Worm (Caenorhabditis elegans) whole organism, L3 larva: ENCODE data around the gene srbc-45.

Experiments
- elt-2 ChIP-seq: sonication (generic microtip); optimal IDR thresholded peaks from 2 replicates; lab custom pipeline; 2016; ENCODE audit warnings: missing genetic modification reagents, mild to moderate bottlenecking, missing genetic modification characterization, missing compliant biosample characterization
- fkh-10 ChIP-seq: sonication (generic microtip); optimal IDR thresholded peaks from 2 replicates; lab custom pipeline; 2017; ENCODE audit warnings: missing biosample characterization, missing genetic modification reagents, missing genetic modification characterization
- nhr-11 ChIP-seq: fragments of 150-350 bp; optimal IDR thresholded peaks from 2 replicates; lab custom pipeline; 2014; ENCODE audit warnings: missing biosample characterization, missing genetic modification characterization
- nhr-77 ChIP-seq: fragments of 150-350 bp; optimal IDR thresholded peaks from 2 replicates; lab custom pipeline; 2014; ENCODE audit warnings: missing biosample characterization, missing genetic modification characterization
- pqm-1 ChIP-seq: fragments of 150-350 bp; optimal IDR thresholded peaks from 2 replicates; lab custom pipeline; 2017; ENCODE audit warnings: missing biosample characterization, missing genetic modification characterization, inconsistent platforms
- sea-2 ChIP-seq: fragments of 150-350 bp; sonication (generic microtip); optimal IDR thresholded peaks from 4 replicates; lab custom pipeline; 2014; ENCODE audit warnings: missing biosample characterization, missing genetic modification reagents, missing genetic modification characterization
- snpc-4 ChIP-seq: fragments of 150-350 bp; optimal IDR thresholded peaks from 2 replicates; lab custom pipeline; 2014; ENCODE audit warnings: missing biosample characterization, missing genetic modification characterization
- tbx-2 ChIP-seq: sonication (generic microtip); optimal IDR thresholded peaks from 2 replicates; lab custom pipeline; 2016; ENCODE audit warnings: mild to moderate bottlenecking, missing genetic modification characterization, missing compliant biosample characterization
- unc-62 ChIP-seq: fragments of 150-350 bp; sonication (generic microtip); optimal IDR thresholded peaks from 4 replicates; lab custom pipeline; 2014; ENCODE audit warnings: missing biosample characterization, missing genetic modification reagents, missing genetic modification characterization

DNA sequence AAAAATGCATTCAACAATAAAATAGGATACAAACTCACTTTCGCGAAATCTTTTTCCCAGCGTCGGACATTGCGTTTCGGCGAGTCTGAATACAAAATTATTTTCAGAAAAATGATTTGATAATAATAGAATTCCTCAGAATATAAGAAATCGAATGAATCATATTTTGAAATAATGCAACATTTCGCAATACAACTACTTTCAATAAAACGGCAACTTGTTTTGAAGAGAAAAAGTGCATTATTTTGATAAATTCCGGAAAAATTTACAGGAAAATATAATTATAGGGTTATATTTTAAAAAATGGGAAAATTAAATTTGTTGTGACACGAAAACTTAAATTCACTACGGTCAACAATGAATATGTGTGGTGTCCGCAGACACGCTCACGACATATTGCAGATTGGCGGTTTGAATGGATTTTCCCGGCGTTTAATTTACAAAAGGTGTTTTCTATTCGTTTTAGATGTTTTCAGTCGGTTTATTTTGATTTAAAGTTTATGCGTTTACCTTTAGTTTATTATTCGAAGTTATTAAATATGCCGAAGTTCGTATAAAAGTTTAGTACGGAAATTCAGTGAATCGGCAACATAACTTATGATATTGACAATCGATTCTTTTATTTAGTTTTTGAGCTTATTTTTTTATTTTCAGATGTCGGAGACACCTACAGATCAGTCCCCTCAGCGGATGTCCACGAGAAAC, 39.9 kb upstream of the srbc-45 start, which contains the start of the genes abcf-1 and scc-3:
- TF ChIP-seq nhr-11 (tag; lab: Kevin White, UChicago), result no peak
- TF ChIP-seq snpc-4 (tag; lab: Kevin White, UChicago), result no peak
- no peak for TF ChIP-seq elt-2 (tag; lab: Kevin White, UChicago)
- TF ChIP-seq sea-2, result no peak
- TF ChIP-seq unc-62 (GFP tag; lab: Kevin White, UChicago), result no peak
- no peak for TF ChIP-seq tbx-2 (tag; lab: Kevin White, UChicago)
- TF ChIP-seq fkh-10 (GFP tag; lab: Kevin White, UChicago), result no peak
- TF ChIP-seq pqm-1, result peak; percentile 2
- TF ChIP-seq nhr-77 (tag; lab: Kevin White, UChicago), result no peak
